Fruit fly (Drosophila melanogaster) whole organism, embryonic: Measurements from ENCODE around the gene scrt.

ENCODE experiments used
- Adf1 ChIP-seq: fragments of 200-800 bp; sonication (Bioruptor generic); IDR thresholded peaks from 2 replicates; pipeline ENCODE4 v1.3.6; 2022; ENCODE audit warnings: missing biosample characterization, missing genetic modification characterization
- Blimp-1 ChIP-seq: fragments of 200-800 bp; sonication (Bioruptor generic); optimal IDR thresholded peaks from 3 replicates; lab custom pipeline; 2018; ENCODE audit warnings: missing biosample characterization, missing genetic modification characterization, mild to moderate bottlenecking, moderate library complexity, missing genetic modification reagents
- CG11093 ChIP-seq: fragments of 200-800 bp; sonication (Bioruptor generic); IDR thresholded peaks from 3 replicates; pipeline ENCODE4 v1.3.6; 2022; ENCODE audit warnings: missing biosample characterization, missing genetic modification characterization
- CG11247 ChIP-seq: fragments of 200-800 bp; sonication (Bioruptor generic); IDR thresholded peaks from 2 replicates; pipeline ENCODE4 v1.3.6; 2022; ENCODE audit warnings: missing biosample characterization, missing genetic modification characterization
- CG11456 ChIP-seq: fragments of 200-800 bp; sonication (Bioruptor generic); IDR thresholded peaks from 3 replicates; pipeline ENCODE4 v1.3.6; 2022; ENCODE audit warnings: missing biosample characterization, missing genetic modification characterization
- CG12071 ChIP-seq: fragments of 200-800 bp; sonication (Bioruptor generic); optimal IDR thresholded peaks from 3 replicates; lab custom pipeline; 2018; ENCODE audit warnings: missing biosample characterization, mild to moderate bottlenecking, missing genetic modification characterization
- CG12769 ChIP-seq: fragments of 200-800 bp; sonication (Bioruptor generic); optimal IDR thresholded peaks from 2 replicates; lab custom pipeline; 2019; ENCODE audit warnings: missing biosample characterization, mild to moderate bottlenecking, missing genetic modification characterization, moderate library complexity
- CG14667 ChIP-seq: fragments of 200-800 bp; sonication (Bioruptor generic); IDR thresholded peaks from 2 replicates; pipeline ENCODE4 v1.3.6; 2022; ENCODE audit warnings: missing biosample characterization, missing genetic modification characterization
- CG14860 ChIP-seq: fragments of 200-800 bp; sonication (Bioruptor generic); IDR thresholded peaks from 3 replicates; pipeline ENCODE4 v1.3.6; 2022; ENCODE audit warnings: missing biosample characterization, missing genetic modification characterization; ENCODE audit not compliant: partially characterized antibody
- CG15601 ChIP-seq: fragments of 200-800 bp; sonication (Bioruptor generic); optimal IDR thresholded peaks from 3 replicates; lab custom pipeline; 2019; ENCODE audit warnings: missing biosample characterization, mild to moderate bottlenecking, missing genetic modification characterization, moderate library complexity
- CG16813 ChIP-seq: fragments of 200-800 bp; sonication (Bioruptor generic); IDR thresholded peaks from 3 replicates; pipeline ENCODE4 v1.3.6; 2022; ENCODE audit warnings: missing biosample characterization, missing genetic modification characterization; ENCODE audit not compliant: partially characterized antibody
- CG17186 ChIP-seq: fragments of 200-800 bp; sonication (Bioruptor generic); optimal IDR thresholded peaks from 3 replicates; lab custom pipeline; 2017; ENCODE audit warnings: missing biosample characterization, missing genetic modification reagents, missing genetic modification characterization
- CG17829 ChIP-seq: fragments of 200-800 bp; optimal IDR thresholded peaks from 2 replicates; lab custom pipeline; 2019; ENCODE audit warnings: missing biosample characterization, mild to moderate bottlenecking, missing genetic modification characterization, moderate library complexity
- CG2129 ChIP-seq: fragments of 200-800 bp; sonication (Bioruptor generic); IDR thresholded peaks from 2 replicates; pipeline ENCODE4 v1.3.6; 2022; ENCODE audit warnings: missing biosample characterization, missing genetic modification characterization; ENCODE audit not compliant: partially characterized antibody
- CG3838 ChIP-seq: fragments of 200-800 bp; sonication (Bioruptor generic); optimal IDR thresholded peaks from 3 replicates; lab custom pipeline; 2016; ENCODE audit warnings: missing biosample characterization, missing genetic modification characterization
- CG4424 ChIP-seq: fragments of 200-800 bp; sonication (Bioruptor generic); optimal IDR thresholded peaks from 3 replicates; lab custom pipeline; 2016; ENCODE audit warnings: missing biosample characterization, missing genetic modification characterization
- CG6254 ChIP-seq: fragments of 200-800 bp; sonication (Bioruptor generic); optimal IDR thresholded peaks from 3 replicates; lab custom pipeline; 2017; ENCODE audit warnings: mild to moderate bottlenecking, missing biosample characterization, missing genetic modification reagents, missing genetic modification characterization
- CG6689 ChIP-seq: fragments of 200-800 bp; sonication (Bioruptor generic); IDR thresholded peaks from 2 replicates; pipeline ENCODE4 v1.3.6; 2022; ENCODE audit warnings: missing biosample characterization, missing genetic modification characterization
- CG7271 ChIP-seq: fragments of 200-800 bp; sonication (Bioruptor generic); optimal IDR thresholded peaks from 2 replicates; lab custom pipeline; 2018; ENCODE audit warnings: missing biosample characterization, mild to moderate bottlenecking, missing genetic modification characterization, moderate library complexity
- CG7357 ChIP-seq: fragments of 200-800 bp; sonication (Bioruptor generic); IDR thresholded peaks from 3 replicates; pipeline ENCODE4 v1.3.6; 2022; ENCODE audit warnings: missing biosample characterization, missing genetic modification characterization
- CG9817 ChIP-seq: fragments of 200-800 bp; sonication (Bioruptor generic); optimal IDR thresholded peaks from 2 replicates; lab custom pipeline; 2018; ENCODE audit warnings: missing biosample characterization, mild to moderate bottlenecking, missing genetic modification characterization, moderate library complexity
- Chrac-16 ChIP-seq: fragments of 200-800 bp; sonication (Bioruptor generic); optimal IDR thresholded peaks from 3 replicates; lab custom pipeline; 2016; ENCODE audit warnings: missing biosample characterization, missing genetic modification characterization
- CkIIα-i1 ChIP-seq: fragments of 200-800 bp; sonication (Bioruptor generic); IDR thresholded peaks from 2 replicates; pipeline ENCODE4 v1.3.6; 2022; ENCODE audit warnings: missing biosample characterization, missing genetic modification characterization
- Dbx ChIP-seq: fragments of 200-800 bp; sonication (Bioruptor generic); IDR thresholded peaks from 3 replicates; pipeline ENCODE4 v1.3.6; 2022; ENCODE audit warnings: missing biosample characterization, missing genetic modification characterization
- ERR ChIP-seq: fragments of 200-800 bp; sonication (Bioruptor generic); optimal IDR thresholded peaks from 2 replicates; lab custom pipeline; 2016; ENCODE audit warnings: missing biosample characterization, missing genetic modification characterization
- NFAT ChIP-seq: fragments of 200-800 bp; sonication (Bioruptor generic); IDR thresholded peaks from 2 replicates; pipeline ENCODE4 v1.3.6; 2022; ENCODE audit warnings: missing biosample characterization, missing genetic modification characterization
- Optix ChIP-seq: fragments of 200-800 bp; sonication (Bioruptor generic); IDR thresholded peaks from 3 replicates; pipeline ENCODE4 v1.3.6; 2022; ENCODE audit warnings: missing biosample characterization, missing genetic modification characterization
- Rx ChIP-seq: fragments of 200-800 bp; sonication (Bioruptor generic); IDR thresholded peaks from 2 replicates; pipeline ENCODE4 v1.3.6; 2022; ENCODE audit warnings: missing biosample characterization, missing genetic modification characterization
- Scr ChIP-seq: fragments of 200-800 bp; sonication (Bioruptor generic); IDR thresholded peaks from 2 replicates; pipeline ENCODE4 v1.3.6; 2022; ENCODE audit warnings: missing biosample characterization, missing genetic modification characterization; ENCODE audit not compliant: partially characterized antibody
- Sry-δ ChIP-seq: fragments of 200-800 bp; sonication (Bioruptor generic); optimal IDR thresholded peaks from 2 replicates; lab custom pipeline; 2016; ENCODE audit warnings: missing biosample characterization, missing genetic modification characterization
- Ssrp ChIP-seq: fragments of 200-800 bp; sonication (Bioruptor generic); optimal IDR thresholded peaks from 2 replicates; lab custom pipeline; 2018; ENCODE audit warnings: missing biosample characterization, mild to moderate bottlenecking, missing genetic modification characterization, moderate library complexity
- Stat92E ChIP-seq, 3 experiments: fragments of >200 bp in 2 of 3; fragments of 200-800 bp in 1 of 3; sonication (Bioruptor generic) in 1 of 3; optimal IDR thresholded peaks; 2 replicates each; lab custom pipeline; 2017 to 2019; ENCODE audit warnings: missing biosample characterization in 3 of 3, missing genetic modification characterization in 3 of 3, mild to moderate bottlenecking in 1 of 3, moderate library complexity in 1 of 3
- YL-1 ChIP-seq: fragments of 200-800 bp; sonication (Bioruptor generic); optimal IDR thresholded peaks from 3 replicates; lab custom pipeline; 2017; ENCODE audit warnings: missing biosample characterization, mild to moderate bottlenecking, missing genetic modification characterization
- ac ChIP-seq: fragments of 200-800 bp; sonication (Bioruptor generic); optimal IDR thresholded peaks from 3 replicates; lab custom pipeline; 2017; ENCODE audit warnings: missing biosample characterization, mild to moderate bottlenecking, missing genetic modification characterization
- ara ChIP-seq: fragments of 200-800 bp; sonication (Bioruptor generic); IDR thresholded peaks from 2 replicates; pipeline ENCODE4 v1.3.6; 2022; ENCODE audit warnings: missing biosample characterization, missing genetic modification characterization
- cas ChIP-seq: fragments of 200-800 bp; sonication (Bioruptor generic); IDR thresholded peaks from 2 replicates; pipeline ENCODE4 v1.3.6; 2022; ENCODE audit warnings: missing biosample characterization, missing genetic modification characterization
- chn ChIP-seq: fragments of 200-800 bp; sonication (Bioruptor generic); optimal IDR thresholded peaks from 2 replicates; lab custom pipeline; 2016; ENCODE audit warnings: missing biosample characterization, missing genetic modification characterization
- ci ChIP-seq: fragments of 200-800 bp; sonication (Bioruptor generic); IDR thresholded peaks from 3 replicates; pipeline ENCODE4 v1.3.6; 2022; ENCODE audit warnings: missing biosample characterization, missing genetic modification characterization
- croc ChIP-seq: fragments of 200-800 bp; sonication (Bioruptor generic); conservative IDR thresholded peaks from 3 replicates; pipeline ENCODE4 v1.3.6; 2022; ENCODE audit warnings: missing biosample characterization, missing genetic modification characterization
- emc ChIP-seq: fragments of 200-800 bp; sonication (Bioruptor generic); optimal IDR thresholded peaks from 2 replicates; lab custom pipeline; 2016; ENCODE audit warnings: missing biosample characterization, missing genetic modification characterization
- ems ChIP-seq: fragments of 200-800 bp; sonication (Bioruptor generic); optimal IDR thresholded peaks from 3 replicates; lab custom pipeline; 2016; ENCODE audit warnings: missing biosample characterization, missing genetic modification characterization
- klu ChIP-seq: fragments of 200-800 bp; sonication (Bioruptor generic); IDR thresholded peaks from 2 replicates; pipeline ENCODE4 v1.3.6; 2022; ENCODE audit warnings: missing biosample characterization, missing genetic modification characterization
- pnt ChIP-seq: fragments of 200-800 bp; sonication (Bioruptor generic); optimal IDR thresholded peaks from 3 replicates; lab custom pipeline; 2016; ENCODE audit warnings: missing biosample characterization, missing genetic modification characterization
- psq ChIP-seq: fragments of 200-800 bp; sonication (Bioruptor generic); optimal IDR thresholded peaks from 2 replicates; lab custom pipeline; 2017; ENCODE audit warnings: missing biosample characterization, missing genetic modification characterization
- scrt ChIP-seq: fragments of 200-800 bp; sonication (Bioruptor generic); optimal IDR thresholded peaks from 2 replicates; lab custom pipeline; 2018; ENCODE audit warnings: missing biosample characterization, mild to moderate bottlenecking, missing genetic modification characterization, moderate library complexity
- seq ChIP-seq: fragments of 200-800 bp; sonication (Bioruptor generic); IDR thresholded peaks from 2 replicates; pipeline ENCODE4 v1.3.6; 2022; ENCODE audit warnings: missing biosample characterization, missing genetic modification characterization
- slp2 ChIP-seq: fragments of 200-800 bp; sonication (Bioruptor generic); optimal IDR thresholded peaks from 2 replicates; lab custom pipeline; 2016; ENCODE audit warnings: missing biosample characterization, missing genetic modification characterization
- tin ChIP-seq: fragments of 200-800 bp; sonication (Bioruptor generic); optimal IDR thresholded peaks from 3 replicates; lab custom pipeline; 2016; ENCODE audit warnings: missing biosample characterization, missing genetic modification characterization
- yki ChIP-seq: fragments of >200 bp; optimal IDR thresholded peaks from 3 replicates; lab custom pipeline; 2018
- z ChIP-seq: fragments of 200-800 bp; sonication (Bioruptor generic); IDR thresholded peaks from 3 replicates; pipeline ENCODE4 v1.3.6; 2022; ENCODE audit warnings: missing biosample characterization, missing genetic modification characterization

Gene scrt

dm6 chr3L:4040247-4040925 lies 56.7 kb downstream of the scrt start, which contains the start of the genes CG11593 and Rcd5 (continued):
- TF ChIP-seq scrt (GFP tag; lab: Kevin White, UChicago) (no peak), CG3838 (GFP tag; lab: Kevin White, UChicago) (no peak), Adf1 (GFP tag; lab: Robert Waterston, UW) (peak; percentile 49), CG9817 (tag; lab: Kevin White, UChicago) (peak; percentile 77), CG11093 (GFP tag; lab: Robert Waterston, UW) (peak; percentile 78; the same call in 2 of the 3 replicates), CG12769 (tag; lab: Kevin White, UChicago) (no peak), yki (lab: Kevin White, UChicago) (no peak), CG6254 (GFP tag; lab: Kevin White, UChicago) (peak; percentile 12), CG7357 (GFP tag; lab: Robert Waterston, UW) (peak; percentile 77), CG6689 (GFP tag; lab: Robert Waterston, UW) (peak; percentile 88), Optix (peak; percentile 76), Sry-δ (GFP tag; lab: Kevin White, UChicago) (no peak), seq (GFP tag; lab: Robert Waterston, UW) (peak; percentile 57; the same call in 1 of the 2 replicates), Stat92E (GFP tag; optimal IDR thresholded peaks at IDR 0.05; lab: Kevin White, UChicago) (no peak), croc (peak; percentile 78), YL-1 (GFP tag; lab: Kevin White, UChicago) (peak; percentile 92), ara (GFP tag; lab: Robert Waterston, UW) (peak; percentile 73), Rx (peak; percentile 52; the same call in 1 of the 2 replicates), CG14860 (GFP tag; lab: Robert Waterston, UW) (no peak), klu (GFP tag; lab: Robert Waterston, UW) (peak; percentile 54; the same call in 1 of the 2 replicates), ac (GFP tag; lab: Kevin White, UChicago) (no peak), Chrac-16 (GFP tag; lab: Kevin White, UChicago) (peak; percentile 56), Dbx (GFP tag; lab: Robert Waterston, UW) (peak; percentile 85), CG17186 (GFP tag; lab: Kevin White, UChicago) (peak; percentile 69), emc (GFP tag; lab: Kevin White, UChicago) (no peak), CkIIα-i1 (GFP tag; lab: Robert Waterston, UW) (no peak), Blimp-1 (GFP tag; lab: Kevin White, UChicago) (no peak), slp2 (GFP tag; lab: Kevin White, UChicago) (peak; percentile 9), CG11456 (peak; percentile 86), ci (peak; percentile 79; the same call in 2 of the 3 replicates), z (no peak), CG16813 (GFP tag; lab: Robert Waterston, UW) (peak; percentile 49; the same call in 2 of the 3 replicates), ems (GFP tag; lab: Kevin White, UChicago) (no peak), CG2129 (GFP tag; lab: Robert Waterston, UW) (no peak), tin (GFP tag; lab: Kevin White, UChicago) (peak; percentile 61), CG14667 (GFP tag; lab: Robert Waterston, UW) (peak; percentile 83), CG7271 (peak; percentile 61), NFAT (peak; percentile 81), CG12071 (no peak), CG17829 (tag; lab: Kevin White, UChicago) (peak; percentile 79), CG4424 (peak; percentile 64), psq (GFP tag; lab: Kevin White, UChicago) (peak; percentile 16), chn (peak; percentile 29), CG11247 (GFP tag; lab: Robert Waterston, UW) (peak; percentile 78), Scr (GFP tag; lab: Robert Waterston, UW) (peak; percentile 28; the same call in 1 of the 2 replicates), CG15601 (tag; lab: Kevin White, UChicago) (no peak), pnt (peak; percentile 27), cas (GFP tag; lab: Robert Waterston, UW) (peak; percentile 45; the same call in 1 of the 2 replicates), Ssrp (tag; lab: Kevin White, UChicago) (peak; percentile 62), ERR (no peak)
